Worm (Caenorhabditis elegans): ENCODE measurements around the gene F53F1.6.
"Not testable (repeated sequence)": the region's sequence is repeated elsewhere in the genome, so short reads cannot be mapped to it uniquely, and the experiment has no call there.

The F53F1.6 gene

DNA sequence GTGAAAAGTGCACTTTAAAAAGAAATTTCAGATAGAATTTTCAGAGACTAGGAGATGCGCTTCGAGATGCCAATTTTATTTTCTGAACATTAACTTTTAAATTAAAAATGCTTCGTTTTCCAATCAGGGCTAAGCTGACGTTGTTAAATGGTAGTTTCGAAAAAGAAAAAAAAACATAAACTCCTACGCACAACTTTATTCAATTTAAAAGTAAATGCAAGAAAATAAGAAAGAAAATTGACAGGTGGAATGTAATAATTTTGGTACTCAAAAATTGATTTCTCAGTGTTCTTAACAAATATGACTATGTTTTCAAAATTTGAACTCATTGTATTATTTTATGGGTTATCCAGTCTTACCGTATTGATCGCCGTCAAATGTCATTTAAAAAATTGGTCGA, 35.9 kb upstream of the F53F1.6 start, which contains the start of gene lurp-2:
Gene lurp-2 (plus strand): TSS at position 301 of the 400 bp plus-strand sequence.
- TF ChIP-seq nfya-1 (tag; optimal IDR thresholded peaks at IDR 0.05; ENCODE audit: insufficient read depth) (no peak), unc-39 (tag; optimal IDR thresholded peaks at IDR 0.05) (no peak), mml-1 (tag; optimal IDR thresholded peaks at IDR 0.05) (no peak), nhr-43 (tag; optimal IDR thresholded peaks at IDR 0.05; ENCODE audit: poor library complexity, severe bottlenecking) (no peak), egl-27 (tag; optimal IDR thresholded peaks at IDR 0.05) (no peak), snpc-4 (tag; optimal IDR thresholded peaks at IDR 0.05) (no peak), hmg-11 (tag; optimal IDR thresholded peaks at IDR 0.05) (no peak), nhr-12 (tag; optimal IDR thresholded peaks at IDR 0.05) (no peak), lsy-12 (tag; optimal IDR thresholded peaks at IDR 0.05) (no peak), fkh-2 (tag; optimal IDR thresholded peaks at IDR 0.05) (no peak), unc-62 (GFP tag; optimal IDR thresholded peaks at IDR 0.05) (no peak), nhr-67 (tag; optimal IDR thresholded peaks at IDR 0.05) (no peak), ceh-9 (tag; optimal IDR thresholded peaks at IDR 0.05) (no peak), nhr-76 (tag; optimal IDR thresholded peaks at IDR 0.05) (no peak), nhr-25 (tag; optimal IDR thresholded peaks at IDR 0.05) (no peak), ceh-82 (tag; optimal IDR thresholded peaks at IDR 0.05) (no peak)

DNA sequence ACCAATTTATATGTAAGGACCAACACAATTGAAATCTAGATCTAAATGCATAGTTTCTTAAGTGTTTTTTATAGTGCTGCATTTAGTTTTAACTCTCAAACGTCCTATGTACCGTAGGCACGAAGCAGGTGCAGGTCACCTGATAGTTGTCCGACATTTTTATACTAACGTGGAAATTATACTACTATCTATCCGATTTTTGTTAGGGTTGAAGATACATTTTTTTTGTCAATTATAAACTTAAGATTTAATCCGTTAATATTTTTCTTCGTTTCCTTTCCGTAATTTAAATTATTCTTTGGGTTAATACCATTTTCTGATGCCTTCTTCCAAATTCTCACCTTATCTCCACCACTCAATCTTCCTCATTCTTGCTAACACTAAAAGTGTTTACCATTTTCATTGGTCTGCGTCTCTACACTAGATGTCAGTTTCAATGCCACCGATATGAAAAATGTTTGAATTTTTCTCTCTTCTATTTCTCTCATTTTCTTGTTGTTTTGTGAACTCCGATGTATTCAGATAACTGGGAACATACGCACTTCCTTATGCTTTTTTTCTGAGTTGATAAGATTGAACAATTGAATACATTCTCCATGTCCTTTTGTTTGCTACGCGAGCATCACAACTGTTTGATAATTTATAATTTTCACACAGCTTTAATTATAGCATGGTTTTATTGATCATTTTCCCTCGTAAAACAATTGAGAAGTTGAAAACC, 28.0 kb upstream of the F53F1.6 start, which contains the start of gene Y2H9A.4:
Gene Y2H9A.4 (plus strand): TSS at position 671 of the 721 bp plus-strand sequence.
- TF ChIP-seq hmg-11 (tag; optimal IDR thresholded peaks at IDR 0.05): no peak
- no peak for TF ChIP-seq ama-1 (optimal IDR thresholded peaks at IDR 0.05)
- peak; percentile 67 for TF ChIP-seq jun-1 (tag; optimal IDR thresholded peaks at IDR 0.05)
- no peak for TF ChIP-seq ceh-16 (tag; optimal IDR thresholded peaks at IDR 0.05)
- no peak for TF ChIP-seq lin-15B (tag; optimal IDR thresholded peaks at IDR 0.05)
- no peak for TF ChIP-seq aly-2 (tag; optimal IDR thresholded peaks at IDR 0.05)
- TF ChIP-seq sea-2 (GFP tag; optimal IDR thresholded peaks at IDR 0.05): no peak
- TF ChIP-seq snpc-4 (tag; optimal IDR thresholded peaks at IDR 0.05): no peak
- TF ChIP-seq pha-4 (tag; optimal IDR thresholded peaks at IDR 0.05): peak; percentile 22
- no peak for TF ChIP-seq nhr-77 (tag; optimal IDR thresholded peaks at IDR 0.05)
- TF ChIP-seq nhr-67 (tag; optimal IDR thresholded peaks at IDR 0.05): no peak
- no peak for TF ChIP-seq lin-39 (tag; optimal IDR thresholded peaks at IDR 0.05)
- no peak for TF ChIP-seq pqm-1 (tag; optimal IDR thresholded peaks at IDR 0.05)
- no peak for TF ChIP-seq ZK546.5 (tag; optimal IDR thresholded peaks at IDR 0.05)
- TF ChIP-seq fkh-10 (GFP tag; optimal IDR thresholded peaks at IDR 0.05): no peak
- no peak for TF ChIP-seq egl-5 (tag; optimal IDR thresholded peaks at IDR 0.05)
- TF ChIP-seq tbx-2 (tag; optimal IDR thresholded peaks at IDR 0.05): no peak
- TF ChIP-seq unc-39 (tag; optimal IDR thresholded peaks at IDR 0.05): no peak
- no peak for TF ChIP-seq elt-3 (tag; optimal IDR thresholded peaks at IDR 0.05)
- TF ChIP-seq ceh-9 (tag; optimal IDR thresholded peaks at IDR 0.05): no peak
- TF ChIP-seq ztf-4 (tag; optimal IDR thresholded peaks at IDR 0.05): no peak
- TF ChIP-seq nhr-12 (tag; optimal IDR thresholded peaks at IDR 0.05): no peak
- TF ChIP-seq nhr-237 (tag; optimal IDR thresholded peaks at IDR 0.05): no peak
- peak; percentile 54 for TF ChIP-seq elt-2 (tag; optimal IDR thresholded peaks at IDR 0.05)
- TF ChIP-seq nhr-23 (tag; optimal IDR thresholded peaks at IDR 0.05): no peak
- TF ChIP-seq skn-1 (tag; optimal IDR thresholded peaks at IDR 0.05): no peak
- TF ChIP-seq nhr-25 (tag; optimal IDR thresholded peaks at IDR 0.05): peak; percentile 72
- TF ChIP-seq elt-1 (tag; optimal IDR thresholded peaks at IDR 0.05): peak; percentile 72
- no peak for TF ChIP-seq lsy-12 (tag; optimal IDR thresholded peaks at IDR 0.05)
- TF ChIP-seq ztf-11 (tag; optimal IDR thresholded peaks at IDR 0.05): no peak
- peak; percentile 3 for TF ChIP-seq nfya-1 (tag; optimal IDR thresholded peaks at IDR 0.05; ENCODE audit: insufficient read depth)
- TF ChIP-seq zag-1 (tag; optimal IDR thresholded peaks at IDR 0.05): no peak

DNA sequence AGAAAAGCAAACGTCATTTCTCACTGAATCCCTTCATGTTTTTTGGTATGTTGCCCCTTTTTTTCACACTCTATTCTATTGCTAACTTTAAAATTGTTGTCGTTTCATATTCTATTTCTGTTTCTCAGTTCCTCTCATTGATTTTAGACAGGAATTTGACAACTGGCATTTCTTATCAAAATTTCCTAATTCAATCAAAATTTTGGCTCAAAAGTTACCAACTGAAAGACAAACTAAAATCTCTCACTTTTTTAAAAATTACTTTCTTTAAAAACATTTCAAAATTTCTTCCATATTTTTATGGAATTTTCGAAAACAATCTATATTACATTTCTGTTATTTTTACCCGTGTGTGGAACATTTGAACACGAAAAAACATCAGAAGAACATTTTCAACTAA, 26.1 kb upstream of the F53F1.6 start, which contains the start of gene Y2H9A.6:
Gene Y2H9A.6 (plus strand): TSS at position 301 of the 400 bp plus-strand sequence.
- TF ChIP-seq lsy-12, nhr-23, nhr-67 (tag; optimal IDR thresholded peaks at IDR 0.05): not testable (repeated sequence)
